Fruit fly (Drosophila melanogaster) whole organism, pupa: Measurements from ENCODE around the gene frc.

ENCODE experiments used
- CG10348 ChIP-seq: fragments of 200-800 bp; sonication (Bioruptor generic); IDR thresholded peaks from 2 replicates; pipeline ENCODE4 v1.3.6; 2022; ENCODE audit warnings: missing biosample characterization, missing genetic modification characterization
- CG12605 ChIP-seq: fragments of 200-800 bp; sonication (Bioruptor generic); IDR thresholded peaks from 2 replicates; pipeline ENCODE4 v1.3.6; 2022; ENCODE audit warnings: missing biosample characterization, missing genetic modification characterization
- CG13204 ChIP-seq: fragments of 200-800 bp; sonication (Bioruptor generic); optimal IDR thresholded peaks from 2 replicates; lab custom pipeline; 2018; ENCODE audit warnings: missing biosample characterization, mild to moderate bottlenecking, missing genetic modification characterization, moderate library complexity
- CG14655 ChIP-seq: fragments of 200-800 bp; sonication (Bioruptor generic); optimal IDR thresholded peaks from 3 replicates; lab custom pipeline; 2017; ENCODE audit warnings: mild to moderate bottlenecking, missing biosample characterization, missing genetic modification reagents, missing genetic modification characterization
- CG15710 ChIP-seq: fragments of 200-800 bp; sonication (Bioruptor generic); optimal IDR thresholded peaks from 2 replicates; lab custom pipeline; 2018; ENCODE audit warnings: missing biosample characterization, mild to moderate bottlenecking, missing genetic modification characterization, moderate library complexity
- CG17806 ChIP-seq: fragments of 200-800 bp; sonication (Bioruptor generic); optimal IDR thresholded peaks from 2 replicates; lab custom pipeline; 2018; ENCODE audit warnings: missing biosample characterization, mild to moderate bottlenecking, missing genetic modification characterization, moderate library complexity
- CG32121 ChIP-seq: fragments of 200-800 bp; sonication (Bioruptor generic); IDR thresholded peaks from 2 replicates; pipeline ENCODE4 v1.3.6; 2022; ENCODE audit warnings: missing biosample characterization, missing genetic modification characterization
- CG34367 ChIP-seq: fragments of 200-800 bp; sonication (Bioruptor generic); optimal IDR thresholded peaks from 2 replicates; lab custom pipeline; 2018; ENCODE audit warnings: missing biosample characterization, mild to moderate bottlenecking, missing genetic modification characterization
- CG4496 ChIP-seq: fragments of 200-800 bp; sonication (Bioruptor generic); IDR thresholded peaks from 3 replicates; pipeline ENCODE4 v1.3.6; 2022; ENCODE audit warnings: missing biosample characterization, missing genetic modification characterization
- CG8159 ChIP-seq: fragments of 200-800 bp; sonication (Bioruptor generic); optimal IDR thresholded peaks from 3 replicates; lab custom pipeline; 2018; ENCODE audit warnings: missing biosample characterization, mild to moderate bottlenecking, missing genetic modification characterization, moderate library complexity
- CG8301 ChIP-seq: fragments of 200-800 bp; sonication (Bioruptor generic); optimal IDR thresholded peaks from 2 replicates; lab custom pipeline; 2018; ENCODE audit warnings: missing biosample characterization, mild to moderate bottlenecking, missing genetic modification characterization
- CG9948 ChIP-seq: fragments of 200-800 bp; sonication (Bioruptor generic); optimal IDR thresholded peaks from 2 replicates; lab custom pipeline; 2018; ENCODE audit warnings: missing biosample characterization, mild to moderate bottlenecking, missing genetic modification characterization, moderate library complexity
- D1 ChIP-seq: fragments of 200-800 bp; sonication (Bioruptor generic); optimal IDR thresholded peaks from 2 replicates; lab custom pipeline; 2018; ENCODE audit warnings: missing biosample characterization, mild to moderate bottlenecking, missing genetic modification characterization, moderate library complexity
- EcR ChIP-seq: fragments of 200-800 bp; sonication (Bioruptor generic); optimal IDR thresholded peaks from 3 replicates; lab custom pipeline; 2019; ENCODE audit warnings: missing biosample characterization, missing genetic modification characterization, mild to moderate bottlenecking, moderate library complexity, missing genetic modification reagents
- Ets98B ChIP-seq: fragments of 200-800 bp; sonication (Bioruptor generic); IDR thresholded peaks from 2 replicates; pipeline ENCODE4 v1.3.6; 2022; ENCODE audit warnings: missing biosample characterization, missing genetic modification characterization
- Pif1A ChIP-seq: fragments of 200-800 bp; sonication (Bioruptor generic); optimal IDR thresholded peaks from 3 replicates; lab custom pipeline; 2016; ENCODE audit warnings: missing biosample characterization, missing genetic modification characterization
- Pif1B ChIP-seq: fragments of 200-800 bp; sonication (Bioruptor generic); optimal IDR thresholded peaks from 3 replicates; lab custom pipeline; 2016; ENCODE audit warnings: missing biosample characterization, missing genetic modification characterization
- Snoo ChIP-seq: fragments of 200-800 bp; sonication (Bioruptor generic); optimal IDR thresholded peaks from 3 replicates; lab custom pipeline; 2017; ENCODE audit warnings: missing biosample characterization, mild to moderate bottlenecking, missing genetic modification characterization, inconsistent platforms
- fd96Ca ChIP-seq: fragments of 200-800 bp; sonication (Bioruptor generic); IDR thresholded peaks from 3 replicates; pipeline ENCODE4 v1.3.6; 2022; ENCODE audit warnings: missing biosample characterization, missing genetic modification characterization
- gl ChIP-seq: fragments of 200-800 bp; sonication (Bioruptor generic); optimal IDR thresholded peaks from 2 replicates; lab custom pipeline; 2018; ENCODE audit warnings: missing biosample characterization, mild to moderate bottlenecking, missing genetic modification characterization
- rn ChIP-seq: fragments of 200-800 bp; sonication (Bioruptor generic); IDR thresholded peaks from 2 replicates; pipeline ENCODE4 v1.3.6; 2022; ENCODE audit warnings: missing biosample characterization, missing genetic modification characterization

Gene frc

DNA sequence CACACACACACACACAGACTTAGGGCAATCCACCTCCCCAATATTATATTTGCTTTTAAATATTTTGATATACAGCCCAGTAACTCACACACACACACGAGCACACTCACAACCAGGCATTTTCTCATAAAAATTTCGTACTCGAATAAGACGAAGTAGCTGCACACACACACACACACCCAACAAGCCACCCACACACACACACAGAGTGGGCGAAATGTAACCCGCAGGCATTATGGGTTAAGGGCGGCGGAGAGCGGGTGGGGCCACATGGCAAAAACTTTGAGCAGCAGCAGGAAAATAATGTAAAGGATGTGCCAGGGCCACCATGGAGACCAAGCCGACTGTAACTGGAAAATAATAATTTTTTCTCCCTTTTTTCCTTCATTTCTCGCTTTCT lies 8.6 kb upstream of the frc start:
- TF ChIP-seq CG15710 (tag; lab: Kevin White, UChicago) (no peak), EcR (GFP tag; lab: Kevin White, UChicago) (no peak), CG9948 (no peak)

DNA sequence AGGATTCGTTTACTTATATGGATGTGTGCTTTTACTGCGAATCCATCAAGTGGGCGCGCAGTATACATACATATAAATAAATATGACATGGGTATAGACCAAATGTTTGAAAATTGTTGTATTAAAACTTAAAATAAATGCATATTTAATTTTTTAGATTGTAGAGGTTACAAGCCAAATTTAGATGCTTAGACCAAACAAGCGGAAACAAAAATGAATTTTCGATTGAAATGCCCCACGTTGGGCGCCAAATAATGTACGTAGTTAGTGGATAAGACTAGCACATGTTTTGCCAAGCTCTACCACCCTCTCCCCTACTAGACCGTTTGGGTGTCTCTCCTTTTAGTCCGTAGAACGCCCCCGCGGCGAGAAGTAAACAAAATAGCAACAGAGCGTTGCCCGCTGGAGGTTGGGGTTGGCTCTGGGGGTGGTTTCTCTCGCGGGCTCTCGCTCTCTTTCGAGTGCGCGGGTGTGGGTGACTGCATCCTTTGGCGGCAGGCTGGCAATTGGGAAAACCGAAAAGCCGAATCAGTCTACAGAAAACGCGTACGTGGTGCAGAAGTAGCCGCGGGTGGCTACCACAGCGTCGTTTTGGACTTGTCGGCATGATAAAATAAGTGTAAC lies 6.0 kb upstream of the frc start, which contains the start of gene CG18265:
Gene CG18265 (plus strand): TSS at position 530 of the 624 bp plus-strand sequence.
- TF ChIP-seq Ets98B (GFP tag; lab: Robert Waterston, UW) (no peak), Pif1A (GFP tag; lab: Kevin White, UChicago) (no peak), CG9948 (no peak), rn (GFP tag; lab: Robert Waterston, UW) (no peak), CG14655 (GFP tag; lab: Kevin White, UChicago) (no peak)

DNA sequence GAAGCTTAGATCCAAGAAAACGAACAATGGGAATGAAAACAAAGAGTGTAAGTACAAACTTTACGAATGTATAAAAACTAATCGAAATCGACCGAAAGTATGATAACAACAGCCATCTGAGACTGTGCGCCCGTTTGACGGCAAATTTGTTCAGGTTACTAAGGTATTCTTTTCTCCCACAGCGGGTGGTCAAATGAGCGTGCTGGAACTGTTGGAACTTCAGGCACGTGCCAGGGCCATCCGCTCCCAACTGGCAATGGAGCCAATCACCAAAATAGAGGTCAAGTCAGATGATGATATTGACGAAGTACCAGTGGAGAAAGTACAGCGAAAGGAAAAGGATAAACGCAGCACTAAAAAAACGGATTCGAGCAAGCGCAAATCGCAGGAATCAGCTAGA lies 3.3 kb upstream of the frc start, which contains the start of gene CG12229:
Gene CG12229 (minus strand): TSS at position 101 of the 400 bp plus-strand sequence.
- TF ChIP-seq CG17806 (tag; lab: Kevin White, UChicago) (no peak), CG12605 (GFP tag; lab: Robert Waterston, UW) (no peak), Ets98B (GFP tag; lab: Robert Waterston, UW) (no peak), Pif1B (GFP tag; lab: Kevin White, UChicago) (no peak), fd96Ca (GFP tag; lab: Robert Waterston, UW) (no peak), EcR (GFP tag; lab: Kevin White, UChicago) (no peak), CG14655 (GFP tag; lab: Kevin White, UChicago) (no peak), Pif1A (GFP tag; lab: Kevin White, UChicago) (no peak), CG32121 (GFP tag; lab: Robert Waterston, UW) (no peak), rn (GFP tag; lab: Robert Waterston, UW) (no peak), gl (tag; lab: Kevin White, UChicago) (no peak), CG13204 (no peak), CG4496 (no peak), CG8301 (tag; lab: Kevin White, UChicago) (no peak), CG34367 (tag; lab: Kevin White, UChicago) (no peak)

DNA sequence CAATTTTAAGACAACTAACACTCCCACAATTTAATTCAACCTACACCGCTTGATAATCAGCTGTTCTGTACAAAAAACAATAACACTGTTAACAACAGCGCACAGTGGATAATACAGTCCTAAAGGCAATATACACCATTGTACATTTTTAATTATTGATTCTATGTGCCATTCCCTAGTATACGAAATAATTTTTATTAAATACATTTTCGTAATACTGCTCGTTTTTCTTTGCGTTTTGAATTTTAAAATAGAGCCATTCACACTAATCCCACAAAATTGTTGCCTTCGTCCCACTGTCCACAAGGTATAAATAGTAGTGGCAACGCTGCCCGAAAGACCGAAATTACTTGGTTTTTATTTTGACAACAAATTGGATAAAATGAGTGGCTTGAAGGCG lies 565 bp upstream of the frc start, which contains the start of the genes Coq4 and CG32176:
Gene Coq4 (minus strand): TSS at position 67 of the 400 bp plus-strand sequence.
Gene CG32176 (plus strand): TSS at position 314 of the 400 bp plus-strand sequence.
- peak; percentile 93 for TF ChIP-seq CG34367 (tag; lab: Kevin White, UChicago)
- TF ChIP-seq CG13204: peak; percentile 74
- TF ChIP-seq fd96Ca (GFP tag; lab: Robert Waterston, UW): peak; percentile 94
- peak; percentile 98 for TF ChIP-seq CG4496
- TF ChIP-seq CG15710 (tag; lab: Kevin White, UChicago): peak; percentile 95
- TF ChIP-seq CG32121 (GFP tag; lab: Robert Waterston, UW): peak; percentile 98
- peak; percentile 95 for TF ChIP-seq CG9948
- peak; percentile 97 for TF ChIP-seq Pif1A (GFP tag; lab: Kevin White, UChicago)
- peak; percentile 96 for TF ChIP-seq CG8301 (tag; lab: Kevin White, UChicago)
- TF ChIP-seq Snoo: peak; percentile 95
- TF ChIP-seq CG14655 (GFP tag; lab: Kevin White, UChicago): peak; percentile 95
- TF ChIP-seq gl (tag; lab: Kevin White, UChicago): peak; percentile 86
- peak; percentile 97 for TF ChIP-seq Ets98B (GFP tag; lab: Robert Waterston, UW)
- TF ChIP-seq rn (GFP tag; lab: Robert Waterston, UW): peak; percentile 95
- peak; percentile 96 for TF ChIP-seq CG17806 (tag; lab: Kevin White, UChicago)
- peak; percentile 95 for TF ChIP-seq Pif1B (GFP tag; lab: Kevin White, UChicago)
- TF ChIP-seq CG8159 (tag; lab: Kevin White, UChicago): peak; percentile 94
- peak; percentile 91 for TF ChIP-seq D1
- peak; percentile 93 for TF ChIP-seq CG12605 (GFP tag; lab: Robert Waterston, UW)
- peak; percentile 85 for TF ChIP-seq CG10348 (GFP tag; lab: Robert Waterston, UW)
- no peak for TF ChIP-seq EcR (GFP tag; lab: Kevin White, UChicago)

DNA sequence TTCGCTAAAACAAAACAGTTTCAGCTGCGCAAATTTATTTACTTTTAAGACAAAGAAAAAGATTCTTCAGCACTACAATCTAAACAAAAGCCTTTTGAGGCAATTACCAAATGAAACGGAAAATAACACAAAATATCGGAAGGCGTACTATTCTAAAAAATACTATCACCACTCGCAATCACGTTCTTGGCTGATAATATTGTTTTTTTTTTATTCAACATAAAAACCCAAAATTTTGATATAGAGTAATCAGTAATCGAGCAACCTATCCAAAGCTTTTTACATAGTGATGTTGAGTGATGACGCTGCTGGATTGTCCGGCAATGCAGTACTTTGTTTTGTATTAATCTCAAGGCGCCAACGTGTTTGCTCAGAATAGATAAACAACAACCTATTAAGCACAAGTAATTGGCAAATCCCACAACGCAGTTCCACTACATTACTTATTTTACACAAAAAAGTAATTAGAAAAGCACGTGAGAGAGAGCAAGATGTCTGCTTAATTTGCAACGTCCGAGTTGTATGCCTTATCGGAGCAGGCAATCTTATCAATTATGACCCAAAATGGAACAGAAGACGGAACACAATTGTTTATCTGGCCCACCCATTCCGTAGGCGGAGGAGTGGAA lies 1.9 kb downstream of the frc start:
- TF ChIP-seq CG17806 (tag; lab: Kevin White, UChicago): no peak
- TF ChIP-seq CG14655 (GFP tag; lab: Kevin White, UChicago): peak; percentile 30
- TF ChIP-seq Snoo: no peak
- no peak for TF ChIP-seq rn (GFP tag; lab: Robert Waterston, UW)
- TF ChIP-seq CG8159 (tag; lab: Kevin White, UChicago): peak; percentile 33
- TF ChIP-seq fd96Ca (GFP tag; lab: Robert Waterston, UW): no peak
- no peak for TF ChIP-seq CG15710 (tag; lab: Kevin White, UChicago)
- TF ChIP-seq CG32121 (GFP tag; lab: Robert Waterston, UW): no peak
- TF ChIP-seq Pif1A (GFP tag; lab: Kevin White, UChicago): peak; percentile 32
- no peak for TF ChIP-seq D1
- peak; percentile 15; the same call in 1 of the 2 replicates for TF ChIP-seq CG12605 (GFP tag; lab: Robert Waterston, UW)
- TF ChIP-seq gl (tag; lab: Kevin White, UChicago): no peak
- TF ChIP-seq EcR (GFP tag; lab: Kevin White, UChicago): no peak
- no peak for TF ChIP-seq CG13204
- peak; percentile 18 for TF ChIP-seq CG8301 (tag; lab: Kevin White, UChicago)
- no peak for TF ChIP-seq Pif1B (GFP tag; lab: Kevin White, UChicago)
- TF ChIP-seq CG4496: no peak
- no peak for TF ChIP-seq Ets98B (GFP tag; lab: Robert Waterston, UW)
- no peak for TF ChIP-seq CG9948
- no peak for TF ChIP-seq CG34367 (tag; lab: Kevin White, UChicago)
- TF ChIP-seq CG10348 (GFP tag; lab: Robert Waterston, UW): no peak
